Worm (Caenorhabditis elegans) whole organism, mixed stage, embryonic: ENCODE measurements around the gene nhr-109.

Source experiments
- M03D4.4 ChIP-seq: sonication (generic microtip); optimal IDR thresholded peaks from 2 replicates; lab custom pipeline; 2017; ENCODE audit warnings: mild to moderate bottlenecking, missing genetic modification characterization, missing compliant biosample characterization
- bed-3 ChIP-seq: fragments of 200-800 bp; sonication (Bioruptor generic); optimal IDR thresholded peaks from 3 replicates; lab custom pipeline; 2018; ENCODE audit warnings: mild to moderate bottlenecking, missing genetic modification characterization, moderate library complexity, missing compliant biosample characterization
- ceh-39 ChIP-seq: fragments of 150-350 bp; optimal IDR thresholded peaks from 2 replicates; lab custom pipeline; 2014; ENCODE audit warnings: missing biosample characterization, missing genetic modification characterization
- ceh-43 ChIP-seq: fragments of 200-800 bp; sonication (Bioruptor generic); optimal IDR thresholded peaks from 2 replicates; lab custom pipeline; 2018; ENCODE audit warnings: mild to moderate bottlenecking, missing genetic modification characterization, moderate library complexity, missing compliant biosample characterization
- ceh-83 ChIP-seq: fragments of 200-800 bp; sonication (Bioruptor generic); optimal IDR thresholded peaks from 2 replicates; lab custom pipeline; 2018; ENCODE audit warnings: mild to moderate bottlenecking, missing genetic modification characterization, missing compliant biosample characterization
- ces-1 ChIP-seq: fragments of 150-350 bp; optimal IDR thresholded peaks from 2 replicates; lab custom pipeline; 2014; ENCODE audit warnings: missing biosample characterization, missing genetic modification reagents, missing genetic modification characterization
- cnd-1 ChIP-seq: fragments of 200-800 bp; sonication (Bioruptor generic); optimal IDR thresholded peaks from 2 replicates; lab custom pipeline; 2018; ENCODE audit warnings: mild to moderate bottlenecking, missing genetic modification characterization, missing compliant biosample characterization
- drap-1 ChIP-seq: fragments of 200-800 bp; sonication (Bioruptor generic); optimal IDR thresholded peaks from 3 replicates; lab custom pipeline; 2018; ENCODE audit warnings: mild to moderate bottlenecking, missing genetic modification characterization, missing compliant biosample characterization
- elt-1 ChIP-seq: sonication (generic microtip); optimal IDR thresholded peaks from 2 replicates; lab custom pipeline; 2017; ENCODE audit warnings: missing genetic modification characterization, mild to moderate bottlenecking, missing compliant biosample characterization, antibody characterized with exemption, moderate library complexity, borderline replicate concordance; ENCODE audit not compliant: insufficient read depth
- elt-3 ChIP-seq: fragments of 150-350 bp; optimal IDR thresholded peaks from 2 replicates; lab custom pipeline; 2014; ENCODE audit warnings: missing biosample characterization, missing genetic modification characterization
- flh-1 ChIP-seq: fragments of 200-800 bp; sonication (Bioruptor generic); optimal IDR thresholded peaks from 2 replicates; lab custom pipeline; 2018; ENCODE audit warnings: mild to moderate bottlenecking, missing genetic modification characterization, moderate library complexity, missing compliant biosample characterization
- hlh-1 ChIP-seq: fragments of 150-350 bp; optimal IDR thresholded peaks from 2 replicates; lab custom pipeline; 2014; ENCODE audit warnings: missing biosample characterization, missing genetic modification reagents, missing genetic modification characterization
- lin-13 ChIP-seq: fragments of 150-350 bp; optimal IDR thresholded peaks from 2 replicates; lab custom pipeline; 2014; ENCODE audit warnings: missing biosample characterization, missing genetic modification characterization
- lin-32 ChIP-seq: fragments of 200-800 bp; sonication (Bioruptor generic); optimal IDR thresholded peaks from 2 replicates; lab custom pipeline; 2018; ENCODE audit warnings: mild to moderate bottlenecking, missing genetic modification characterization, missing compliant biosample characterization
- lsy-2 ChIP-seq: fragments of 150-350 bp; optimal IDR thresholded peaks from 2 replicates; lab custom pipeline; 2014; ENCODE audit warnings: missing biosample characterization, missing genetic modification characterization
- mab-5 ChIP-seq: fragments of 150-350 bp; optimal IDR thresholded peaks from 2 replicates; lab custom pipeline; 2014; ENCODE audit warnings: missing biosample characterization, missing genetic modification characterization
- mep-1 ChIP-seq: fragments of 150-350 bp; optimal IDR thresholded peaks from 2 replicates; lab custom pipeline; 2017; ENCODE audit warnings: missing biosample characterization, missing genetic modification reagents, missing genetic modification characterization, inconsistent platforms
- mls-2 ChIP-seq: sonication (generic microtip); optimal IDR thresholded peaks from 2 replicates; lab custom pipeline; 2016; ENCODE audit warnings: mild to moderate bottlenecking, missing genetic modification characterization, moderate library complexity, missing compliant biosample characterization
- nhr-12 ChIP-seq: fragments of 150-350 bp; optimal IDR thresholded peaks from 2 replicates; lab custom pipeline; 2014; ENCODE audit warnings: missing biosample characterization, missing genetic modification characterization
- nhr-2 ChIP-seq: fragments of 150-350 bp; optimal IDR thresholded peaks from 2 replicates; lab custom pipeline; 2014; ENCODE audit warnings: missing biosample characterization, missing genetic modification characterization
- nhr-237 ChIP-seq: fragments of 150-350 bp; optimal IDR thresholded peaks from 2 replicates; lab custom pipeline; 2014; ENCODE audit warnings: missing biosample characterization, missing genetic modification characterization
- nhr-28 ChIP-seq: fragments of 150-350 bp; optimal IDR thresholded peaks from 2 replicates; lab custom pipeline; 2014; ENCODE audit warnings: missing biosample characterization, missing genetic modification characterization
- pha-4 ChIP-seq: fragments of 150-350 bp; optimal IDR thresholded peaks from 2 replicates; lab custom pipeline; 2018; ENCODE audit warnings: missing biosample characterization, missing genetic modification reagents, missing genetic modification characterization
- snpc-4 ChIP-seq: fragments of 150-350 bp; optimal IDR thresholded peaks from 2 replicates; lab custom pipeline; 2014; ENCODE audit warnings: missing biosample characterization, missing genetic modification characterization
- sptf-1 ChIP-seq: sonication (generic microtip); optimal IDR thresholded peaks from 2 replicates; lab custom pipeline; 2017; ENCODE audit warnings: mild to moderate bottlenecking, missing genetic modification characterization, moderate library complexity, missing compliant biosample characterization
- tbx-8 ChIP-seq: fragments of 200-800 bp; sonication (Bioruptor generic); optimal IDR thresholded peaks from 2 replicates; lab custom pipeline; 2018; ENCODE audit warnings: mild to moderate bottlenecking, missing genetic modification characterization, moderate library complexity, missing compliant biosample characterization
- unc-120 ChIP-seq: sonication (generic microtip); optimal IDR thresholded peaks from 2 replicates; lab custom pipeline; 2017; ENCODE audit warnings: missing genetic modification characterization, missing compliant biosample characterization; ENCODE audit not compliant: poor library complexity, severe bottlenecking
- unc-39 ChIP-seq: fragments of 150-350 bp; optimal IDR thresholded peaks from 2 replicates; lab custom pipeline; 2014; ENCODE audit warnings: missing biosample characterization, missing genetic modification characterization
- unc-62 ChIP-seq: fragments of 150-350 bp; optimal IDR thresholded peaks from 2 replicates; lab custom pipeline; 2014; ENCODE audit warnings: missing biosample characterization, missing genetic modification reagents, missing genetic modification characterization
- zip-8 ChIP-seq: fragments of 150-350 bp; optimal IDR thresholded peaks from 2 replicates; lab custom pipeline; 2014; ENCODE audit warnings: missing biosample characterization, missing genetic modification characterization

The nhr-109 gene

DNA sequence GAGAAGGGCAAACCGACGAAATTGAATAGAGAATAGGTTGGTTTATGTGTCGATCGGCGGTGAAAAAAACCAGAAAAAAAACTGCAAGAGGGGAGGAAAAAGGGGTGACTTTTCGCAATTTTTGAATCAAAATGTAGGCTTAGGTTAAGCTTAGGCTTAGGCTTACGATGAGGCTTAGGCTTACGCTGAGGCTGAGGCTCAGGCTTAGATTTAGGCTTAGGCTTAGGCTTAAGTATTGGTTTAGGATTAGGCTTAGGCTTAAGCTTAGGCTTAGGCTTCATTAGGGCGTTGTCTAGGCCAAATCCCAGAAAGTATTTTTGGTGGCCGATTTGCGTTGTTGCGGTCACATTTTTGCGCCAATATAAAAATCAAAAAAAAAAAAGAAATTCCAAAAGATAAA, 21.7 kb downstream of the nhr-109 start:
- TF ChIP-seq M03D4.4 (tag; lab: Kevin White, UChicago) = no peak
- no peak for TF ChIP-seq zip-8 (tag; lab: Kevin White, UChicago)
- no peak for TF ChIP-seq nhr-2 (tag; lab: Kevin White, UChicago)
- TF ChIP-seq sptf-1 (tag; lab: Kevin White, UChicago) = no peak
- TF ChIP-seq, all 35 proteins: peak for 0

DNA sequence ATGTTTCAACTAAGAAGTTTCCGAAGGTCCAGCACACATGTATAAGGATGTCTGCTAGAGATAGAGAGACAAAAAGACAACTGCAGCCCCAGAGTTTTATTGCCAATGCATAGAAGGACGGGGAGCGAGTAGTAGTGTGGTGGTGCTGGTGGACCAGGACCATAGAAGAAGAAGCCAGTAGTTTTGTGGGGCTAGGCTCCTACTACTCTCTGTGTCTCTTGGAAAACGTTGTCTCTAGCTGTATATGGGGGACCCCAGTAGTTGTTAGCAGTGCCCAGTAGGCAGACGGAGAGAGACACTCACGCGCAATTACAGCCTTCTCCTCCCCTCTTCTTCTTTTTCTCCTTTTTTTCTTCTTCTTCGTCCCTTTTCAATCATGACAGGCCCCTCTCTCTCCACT, 22.9 kb downstream of the nhr-109 start:
- TF ChIP-seq ces-1 (GFP tag; lab: Kevin White, UChicago) = peak; percentile 45
- TF ChIP-seq flh-1 (GFP tag; lab: Kevin White, UChicago) = no peak
- TF ChIP-seq, all 35 proteins: peak for 1

ce11 chrII:4460297-4460696, 27.1 kb downstream of the nhr-109 start:
- no peak for TF ChIP-seq zip-8 (tag; lab: Kevin White, UChicago)
- TF ChIP-seq tbx-8 (GFP tag; lab: Kevin White, UChicago) = no peak
- no peak for TF ChIP-seq ceh-43 (GFP tag; lab: Kevin White, UChicago)
- no peak for TF ChIP-seq mab-5 (tag; lab: Kevin White, UChicago)
- TF ChIP-seq lsy-2 (tag; lab: Kevin White, UChicago) = no peak
- no peak for TF ChIP-seq mls-2
- no peak for TF ChIP-seq unc-62 (GFP tag; lab: Kevin White, UChicago)
- TF ChIP-seq flh-1 (GFP tag; lab: Kevin White, UChicago) = no peak
- TF ChIP-seq snpc-4 (tag; lab: Kevin White, UChicago) = no peak
- no peak for TF ChIP-seq drap-1 (GFP tag; lab: Kevin White, UChicago)
- no peak for TF ChIP-seq M03D4.4 (tag; lab: Kevin White, UChicago)
- no peak for TF ChIP-seq sptf-1 (tag; lab: Kevin White, UChicago)
- no peak for TF ChIP-seq nhr-12 (tag; lab: Kevin White, UChicago)
- no peak for TF ChIP-seq bed-3 (GFP tag; lab: Kevin White, UChicago)
- TF ChIP-seq, all 35 proteins: peak for 0

- TF ChIP-seq unc-39 (tag; lab: Kevin White, UChicago) = no peak
- no peak for TF ChIP-seq zip-8 (tag; lab: Kevin White, UChicago)
- no peak for TF ChIP-seq ceh-39 (tag; lab: Kevin White, UChicago)
- TF ChIP-seq drap-1 (GFP tag; lab: Kevin White, UChicago) = no peak
- TF ChIP-seq cnd-1 = no peak
- TF ChIP-seq tbx-8 (GFP tag; lab: Kevin White, UChicago) = no peak
- TF ChIP-seq mab-5 (tag; lab: Kevin White, UChicago) = no peak
- TF ChIP-seq lsy-2 (tag; lab: Kevin White, UChicago) = no peak
- TF ChIP-seq lin-32 (GFP tag; lab: Kevin White, UChicago) = no peak
- TF ChIP-seq mls-2 = no peak
- TF ChIP-seq ceh-43 (GFP tag; lab: Kevin White, UChicago) = no peak
- no peak for TF ChIP-seq elt-3
- no peak for TF ChIP-seq unc-120 (tag; lab: Kevin White, UChicago)
- no peak for TF ChIP-seq mep-1 (tag; lab: Kevin White, UChicago)
- TF ChIP-seq snpc-4 (tag; lab: Kevin White, UChicago) = no peak
- TF ChIP-seq hlh-1 (tag; lab: Kevin White, UChicago) = no peak
- TF ChIP-seq ceh-83 (GFP tag; lab: Kevin White, UChicago) = no peak
Measured at ce11 chrII:4460851-4461250, 27.7 kb downstream of the nhr-109 start, which contains the start of the genes T12C9.7 and vps-18. T12C9.7 (minus strand) TSS chrII:4460951. vps-18 (plus strand) TSS chrII:4461130.

- TF ChIP-seq elt-3 = no peak
- TF ChIP-seq nhr-12 (tag; lab: Kevin White, UChicago) = no peak
- TF ChIP-seq drap-1 (GFP tag; lab: Kevin White, UChicago) = no peak
- no peak for TF ChIP-seq elt-1 (tag; lab: Kevin White, UChicago)
- TF ChIP-seq lin-13 (tag; lab: Kevin White, UChicago) = no peak
- TF ChIP-seq lsy-2 (tag; lab: Kevin White, UChicago) = no peak
- TF ChIP-seq hlh-1 (tag; lab: Kevin White, UChicago) = no peak
- TF ChIP-seq nhr-28 (tag; lab: Kevin White, UChicago) = no peak
- no peak for TF ChIP-seq nhr-2 (tag; lab: Kevin White, UChicago)
- TF ChIP-seq pha-4 = no peak
- TF ChIP-seq ces-1 (GFP tag; lab: Kevin White, UChicago) = no peak
- no peak for TF ChIP-seq M03D4.4 (tag; lab: Kevin White, UChicago)
- no peak for TF ChIP-seq flh-1 (GFP tag; lab: Kevin White, UChicago)
- no peak for TF ChIP-seq nhr-237 (tag; lab: Kevin White, UChicago)
- TF ChIP-seq tbx-8 (GFP tag; lab: Kevin White, UChicago) = no peak
- TF ChIP-seq lin-32 (GFP tag; lab: Kevin White, UChicago) = no peak
- TF ChIP-seq unc-39 (tag; lab: Kevin White, UChicago) = no peak
- TF ChIP-seq zip-8 (tag; lab: Kevin White, UChicago) = no peak
- TF ChIP-seq mls-2 = no peak
- TF ChIP-seq snpc-4 (tag; lab: Kevin White, UChicago) = no peak
Measured at ce11 chrII:4462842-4463241, 29.7 kb downstream of the nhr-109 start.
